Fruit fly (Drosophila melanogaster): ENCODE results near the gene CG17294.

DNA sequence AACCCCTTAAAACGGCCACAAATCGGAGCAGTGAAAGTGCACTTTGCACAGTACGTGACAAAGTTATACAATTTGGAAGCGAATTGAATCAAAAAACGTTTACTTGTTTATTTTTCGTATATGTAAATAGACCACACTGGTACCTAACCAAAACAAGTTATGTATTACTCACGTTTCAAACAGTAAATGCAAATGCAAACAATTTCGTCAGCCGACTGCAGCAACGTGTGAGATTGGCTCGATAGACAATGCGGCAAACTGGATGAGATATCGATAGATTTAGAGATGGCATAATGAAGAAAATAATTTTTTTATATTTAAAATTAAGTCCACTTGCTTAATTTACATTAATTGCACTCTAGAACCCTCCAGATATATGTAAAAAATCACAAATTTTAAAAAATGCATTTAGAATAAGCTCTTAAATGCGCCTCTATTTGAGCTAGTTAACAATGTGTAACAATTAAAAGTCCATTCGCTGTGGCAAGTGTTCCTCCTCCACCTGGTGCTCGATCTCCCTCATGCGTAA, 4.7 kb downstream of the CG17294 start, which contains the start of gene AlaRS:
- TF ChIP-seq usp (GFP tag; optimal IDR thresholded peaks at IDR 0.05) (no peak), psq (optimal IDR thresholded peaks at IDR 0.05) (no peak), Dll (optimal IDR thresholded peaks at IDR 0.05) (no peak), pan (optimal IDR thresholded peaks at IDR 0.05) (no peak), EcR (GFP tag; optimal IDR thresholded peaks at IDR 0.05) (no peak)

All from whole organism.